Worm (Caenorhabditis elegans) whole organism, L3 larva: ENCODE data around the gene hsp-75.

Experiments
- ZK546.5 ChIP-seq: sonication (generic microtip); optimal IDR thresholded peaks from 2 replicates; lab custom pipeline; 2017; ENCODE audit warnings: missing biosample characterization, missing genetic modification characterization
- aly-2 ChIP-seq: fragments of 150-350 bp; optimal IDR thresholded peaks from 2 replicates; lab custom pipeline; 2014; ENCODE audit warnings: missing biosample characterization, missing genetic modification characterization
- ceh-16 ChIP-seq: sonication (generic microtip); optimal IDR thresholded peaks from 2 replicates; lab custom pipeline; 2017; ENCODE audit warnings: missing biosample characterization, missing genetic modification characterization
- daf-12 ChIP-seq: fragments of 150-350 bp; optimal IDR thresholded peaks from 2 replicates; lab custom pipeline; 2014; ENCODE audit warnings: missing biosample characterization, missing genetic modification reagents, missing genetic modification characterization
- egl-27 ChIP-seq: sonication (generic microtip); optimal IDR thresholded peaks from 4 replicates; lab custom pipeline; 2017; ENCODE audit warnings: missing biosample characterization, missing genetic modification reagents, missing genetic modification characterization
- egl-5 ChIP-seq: fragments of 150-350 bp; optimal IDR thresholded peaks from 2 replicates; lab custom pipeline; 2017; ENCODE audit warnings: missing biosample characterization, missing genetic modification reagents, missing genetic modification characterization, inconsistent platforms
- elt-1 ChIP-seq: fragments of 150-350 bp; optimal IDR thresholded peaks from 2 replicates; lab custom pipeline; 2014; ENCODE audit warnings: missing biosample characterization, missing genetic modification characterization
- elt-2 ChIP-seq: sonication (generic microtip); optimal IDR thresholded peaks from 2 replicates; lab custom pipeline; 2016; ENCODE audit warnings: missing genetic modification reagents, mild to moderate bottlenecking, missing genetic modification characterization, missing compliant biosample characterization
- elt-3 ChIP-seq, 3 experiments: fragments of 150-350 bp in 1 of 3; sonication (generic microtip) in 2 of 3; optimal IDR thresholded peaks; 2 replicates in 2 of 3; 4 replicates in 1 of 3; lab custom pipeline; 2014 to 2017; ENCODE audit warnings: missing biosample characterization in 3 of 3, missing genetic modification characterization in 3 of 3
- eor-1 ChIP-seq, 2 experiments: fragments of 150-350 bp; optimal IDR thresholded peaks; 2 replicates each; lab custom pipeline; 2014 to 2018; ENCODE audit warnings: missing biosample characterization in 2 of 2, missing genetic modification characterization in 2 of 2
- fkh-10 ChIP-seq: sonication (generic microtip); optimal IDR thresholded peaks from 2 replicates; lab custom pipeline; 2017; ENCODE audit warnings: missing biosample characterization, missing genetic modification reagents, missing genetic modification characterization
- fkh-2 ChIP-seq: fragments of 150-350 bp; optimal IDR thresholded peaks from 2 replicates; lab custom pipeline; 2014; ENCODE audit warnings: missing biosample characterization, missing genetic modification reagents, missing genetic modification characterization
- hmg-11 ChIP-seq: sonication (generic microtip); optimal IDR thresholded peaks from 2 replicates; lab custom pipeline; 2016; ENCODE audit warnings: missing genetic modification characterization, missing compliant biosample characterization
- lin-39 ChIP-seq: fragments of 150-350 bp; optimal IDR thresholded peaks from 2 replicates; lab custom pipeline; 2018; ENCODE audit warnings: missing biosample characterization, missing genetic modification reagents, missing genetic modification characterization
- lsy-12 ChIP-seq: sonication (generic microtip); optimal IDR thresholded peaks from 2 replicates; lab custom pipeline; 2016; ENCODE audit warnings: mild to moderate bottlenecking, missing genetic modification characterization, missing compliant biosample characterization
- nfya-1 ChIP-seq: sonication (generic microtip); optimal IDR thresholded peaks from 2 replicates; lab custom pipeline; 2017; ENCODE audit warnings: missing genetic modification characterization, mild to moderate bottlenecking, missing compliant biosample characterization, antibody characterized with exemption, moderate library complexity; ENCODE audit not compliant: insufficient read depth
- nhr-11 ChIP-seq: fragments of 150-350 bp; optimal IDR thresholded peaks from 2 replicates; lab custom pipeline; 2014; ENCODE audit warnings: missing biosample characterization, missing genetic modification characterization
- nhr-12 ChIP-seq: fragments of 150-350 bp; optimal IDR thresholded peaks from 2 replicates; lab custom pipeline; 2014; ENCODE audit warnings: missing biosample characterization, missing genetic modification characterization
- nhr-23 ChIP-seq: fragments of 150-350 bp; optimal IDR thresholded peaks from 2 replicates; lab custom pipeline; 2014; ENCODE audit warnings: missing biosample characterization, missing genetic modification reagents, missing genetic modification characterization
- nhr-28 ChIP-seq: fragments of 150-350 bp; optimal IDR thresholded peaks from 2 replicates; lab custom pipeline; 2014; ENCODE audit warnings: missing biosample characterization, missing genetic modification characterization
- nhr-43 ChIP-seq: sonication (generic microtip); optimal IDR thresholded peaks from 2 replicates; lab custom pipeline; 2016; ENCODE audit warnings: mild to moderate bottlenecking, missing genetic modification characterization, missing compliant biosample characterization; ENCODE audit not compliant: poor library complexity, severe bottlenecking
- pqm-1 ChIP-seq: fragments of 150-350 bp; optimal IDR thresholded peaks from 2 replicates; lab custom pipeline; 2017; ENCODE audit warnings: missing biosample characterization, missing genetic modification characterization, inconsistent platforms
- sea-2 ChIP-seq: fragments of 150-350 bp; sonication (generic microtip); optimal IDR thresholded peaks from 4 replicates; lab custom pipeline; 2014; ENCODE audit warnings: missing biosample characterization, missing genetic modification reagents, missing genetic modification characterization
- unc-39 ChIP-seq: sonication (generic microtip); optimal IDR thresholded peaks from 4 replicates; lab custom pipeline; 2017; ENCODE audit warnings: missing biosample characterization, missing genetic modification characterization
- ztf-11 ChIP-seq: fragments of 150-350 bp; optimal IDR thresholded peaks from 2 replicates; lab custom pipeline; 2014; ENCODE audit warnings: missing biosample characterization, missing genetic modification characterization
- ztf-4 ChIP-seq: fragments of 150-350 bp; optimal IDR thresholded peaks from 2 replicates; lab custom pipeline; 2014; ENCODE audit warnings: missing biosample characterization, missing genetic modification characterization

The hsp-75 gene

ce11 chrIII:7263028-7263427, 36.5 kb upstream of the hsp-75 start:
- TF ChIP-seq pqm-1 (tag; lab: Kevin White, UChicago), result no peak

- no peak for TF ChIP-seq lsy-12 (tag; lab: Kevin White, UChicago)
- TF ChIP-seq pqm-1 (tag; lab: Kevin White, UChicago), result no peak
- TF ChIP-seq ztf-11 (tag; lab: Kevin White, UChicago), result no peak
- TF ChIP-seq fkh-10 (GFP tag; lab: Kevin White, UChicago), result peak; percentile 72
Measured at ce11 chrIII:7262592-7262991, 36.1 kb upstream of the hsp-75 start.

ce11 chrIII:7258931-7259330, 32.4 kb upstream of the hsp-75 start, which contains the start of gene B0361.4:
TSS of gene B0361.4 (plus strand) at chrIII:7258991.
- TF ChIP-seq elt-2 (tag; lab: Kevin White, UChicago) (no peak), ZK546.5 (tag; lab: Kevin White, UChicago) (no peak), fkh-10 (GFP tag; lab: Kevin White, UChicago) (peak; percentile 93)
- TF ChIP-seq, all 47 proteins: peak for 1

- TF ChIP-seq nfya-1 (tag; lab: Kevin White, UChicago) (peak; percentile 16), nhr-28 (tag; lab: Kevin White, UChicago) (no peak), fkh-10 (GFP tag; lab: Kevin White, UChicago) (peak; percentile 71)
Measured at ce11 chrIII:7253669-7254068, 27.2 kb upstream of the hsp-75 start.

ce11 chrIII:7247740-7248139, 21.2 kb upstream of the hsp-75 start, which contains the start of gene zmp-6:
TSS of gene zmp-6 (minus strand) at chrIII:7247840.
- no peak for TF ChIP-seq ztf-11 (tag; lab: Kevin White, UChicago)
- no peak for TF ChIP-seq lin-39 (tag; lab: Kevin White, UChicago)
- no peak for TF ChIP-seq nhr-12 (tag; lab: Kevin White, UChicago)
- TF ChIP-seq eor-1 (tag; optimal IDR thresholded peaks at IDR 0.05; lab: Kevin White, UChicago), result no peak

DNA sequence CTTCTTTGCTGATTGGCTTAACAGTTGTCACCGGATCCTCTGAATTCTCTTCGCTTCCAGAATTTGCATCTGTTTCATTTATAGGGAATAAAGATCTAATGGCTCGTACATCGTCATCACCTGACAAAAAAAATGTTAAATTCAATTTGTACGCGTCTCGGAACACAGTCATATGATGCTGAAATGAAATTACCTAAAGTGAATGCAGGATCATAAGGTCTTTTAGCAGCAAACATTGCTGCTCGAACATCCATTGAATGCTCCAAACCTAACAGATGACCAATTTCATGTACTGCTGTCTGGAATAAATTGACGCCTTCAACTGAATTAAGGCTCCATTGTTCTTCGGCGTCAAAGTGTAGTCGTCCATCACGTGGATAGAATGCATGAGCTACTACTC, 19.9 kb upstream of the hsp-75 start:
- TF ChIP-seq fkh-2 (tag; lab: Kevin White, UChicago) (no peak), fkh-10 (GFP tag; lab: Kevin White, UChicago) (peak; percentile 81)

DNA sequence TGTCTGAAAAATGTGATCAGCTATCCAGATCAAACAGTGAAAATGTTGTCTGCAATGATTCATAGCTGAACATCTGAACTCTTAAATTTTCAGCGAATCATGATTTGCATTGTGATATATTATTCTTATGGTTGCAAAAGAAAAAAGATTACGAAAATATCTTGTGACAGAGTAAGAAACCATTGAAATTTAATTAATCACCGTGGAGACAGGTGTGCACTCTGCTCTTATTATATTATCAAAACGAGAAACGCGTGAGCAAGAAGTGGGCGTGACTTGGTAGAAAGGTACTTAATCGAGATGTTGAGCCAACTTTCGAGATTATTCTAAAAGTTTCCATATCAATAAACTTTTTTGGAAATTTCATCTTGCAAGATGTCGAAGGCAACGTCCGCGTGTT, 16.5 kb upstream of the hsp-75 start, which contains the start of gene osm-10:
TSS of gene osm-10 (plus strand) at position 293 of the 400 bp plus-strand sequence.
- TF ChIP-seq egl-5 (tag; lab: Kevin White, UChicago) (no peak), hmg-11 (tag; lab: Kevin White, UChicago) (no peak), sea-2 (GFP tag; lab: Kevin White, UChicago) (no peak), ztf-4 (tag; lab: Kevin White, UChicago) (no peak), daf-12 (no peak), nhr-23 (tag; lab: Kevin White, UChicago) (no peak), eor-1 (tag; optimal IDR thresholded peaks at IDR 0.05; lab: Kevin White, UChicago) (no peak), pqm-1 (tag; lab: Kevin White, UChicago) (no peak)

DNA sequence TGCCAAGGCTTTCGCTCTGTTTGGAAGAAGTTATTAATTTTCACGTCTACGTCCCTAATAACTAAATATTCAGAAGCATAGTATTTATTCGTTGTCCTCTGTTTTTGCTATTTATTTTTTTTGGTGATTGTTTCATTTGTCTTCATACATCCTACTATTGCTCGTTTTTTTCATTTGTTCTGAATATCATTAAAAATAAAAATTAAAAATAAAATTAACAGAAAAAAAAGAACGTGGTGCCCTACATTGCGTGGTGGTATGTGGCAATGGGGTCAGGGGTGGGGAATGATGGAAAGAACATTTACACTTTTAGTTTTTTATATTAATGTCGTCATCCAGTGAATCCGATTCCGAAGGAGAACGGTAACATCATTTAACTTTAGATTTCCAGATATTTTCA, 14.6 kb upstream of the hsp-75 start, which contains the start of gene ztf-31:
TSS of gene ztf-31 (plus strand) at position 301 of the 400 bp plus-strand sequence.
- TF ChIP-seq elt-3 (tag; optimal IDR thresholded peaks at IDR 0.05; lab: Kevin White, UChicago), result no peak
- TF ChIP-seq ztf-4 (tag; lab: Kevin White, UChicago), result no peak
- TF ChIP-seq nfya-1 (tag; lab: Kevin White, UChicago), result no peak
- TF ChIP-seq unc-39 (tag; lab: Kevin White, UChicago), result no peak
- TF ChIP-seq egl-27, result no peak
- TF ChIP-seq elt-1 (tag; lab: Kevin White, UChicago), result no peak
- no peak for TF ChIP-seq nhr-11
- no peak for TF ChIP-seq nhr-43 (tag; lab: Kevin White, UChicago)
- TF ChIP-seq ceh-16 (tag; lab: Kevin White, UChicago), result no peak
- no peak for TF ChIP-seq aly-2 (tag; lab: Kevin White, UChicago)
- TF ChIP-seq, all 47 proteins: peak for 0
